Worm (Caenorhabditis elegans): Measurements from ENCODE around the gene T02B11.4.

Gene T02B11.4

DNA sequence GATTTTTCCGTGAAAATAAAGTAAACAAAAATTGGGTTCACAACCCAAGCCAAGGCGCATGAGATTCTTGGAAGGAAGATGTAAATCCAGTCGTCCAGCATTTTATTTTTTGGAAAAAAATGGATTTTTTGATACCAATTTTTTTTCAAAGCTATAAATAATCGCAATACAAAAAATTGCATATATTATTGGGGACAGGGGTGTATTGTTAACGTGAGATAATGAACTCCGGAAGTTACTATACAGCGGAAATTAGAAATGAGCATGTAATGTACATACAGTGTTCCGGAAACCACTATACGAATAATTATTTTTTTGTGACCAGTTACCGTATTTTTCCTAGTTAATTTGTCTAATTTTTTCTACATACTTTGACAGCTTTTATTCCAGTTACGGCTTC, 13.4 kb upstream of the T02B11.4 start, which contains the start of gene srj-38:
Gene srj-38 (minus strand): TSS at position 101 of the 400 bp plus-strand sequence.
- TF ChIP-seq skn-1 (tag; optimal IDR thresholded peaks at IDR 0.05) = no peak
- TF ChIP-seq nhr-77 (tag; optimal IDR thresholded peaks at IDR 0.05) = no peak
- TF ChIP-seq elt-3 (tag; optimal IDR thresholded peaks at IDR 0.05) = no peak
- TF ChIP-seq nhr-12 (tag; optimal IDR thresholded peaks at IDR 0.05) = no peak
- no peak for TF ChIP-seq daf-12 (tag; optimal IDR thresholded peaks at IDR 0.05)
- no peak for TF ChIP-seq ZK546.5 (tag; optimal IDR thresholded peaks at IDR 0.05)
- TF ChIP-seq ceh-9 (tag; optimal IDR thresholded peaks at IDR 0.05) = no peak
- TF ChIP-seq lin-15B (tag; optimal IDR thresholded peaks at IDR 0.05) = no peak
- no peak for TF ChIP-seq snpc-4 (tag; optimal IDR thresholded peaks at IDR 0.05)
- TF ChIP-seq mdl-1 (tag; optimal IDR thresholded peaks at IDR 0.05) = no peak

DNA sequence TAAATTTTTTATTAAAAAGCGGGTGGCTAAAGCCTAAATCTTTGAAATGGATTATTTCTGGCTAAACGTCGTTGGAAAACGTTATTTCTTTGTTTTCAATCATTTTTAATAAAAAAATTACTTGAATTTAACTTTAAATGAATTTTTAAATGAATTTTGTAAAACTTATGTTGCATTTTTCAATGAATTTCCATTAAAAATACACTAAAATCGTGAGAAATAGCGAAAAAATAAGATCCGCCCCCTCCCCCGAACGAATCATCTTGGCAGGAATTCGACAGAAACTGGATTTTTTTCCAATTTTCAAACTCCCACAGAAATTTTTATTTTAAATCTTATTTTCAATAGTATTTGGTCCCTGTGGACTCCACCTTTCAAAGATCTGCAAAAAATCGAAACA, 8.2 kb upstream of the T02B11.4 start, which contains the start of gene srg-53:
Gene srg-53 (plus strand): TSS at position 301 of the 400 bp plus-strand sequence.
- TF ChIP-seq ama-1 (optimal IDR thresholded peaks at IDR 0.05) = no peak
- TF ChIP-seq ceh-16 (tag; optimal IDR thresholded peaks at IDR 0.05) = no peak
- TF ChIP-seq nhr-25 (tag; optimal IDR thresholded peaks at IDR 0.05) = no peak
- TF ChIP-seq elt-3 (tag; optimal IDR thresholded peaks at IDR 0.05) = no peak
- TF ChIP-seq elt-1 (tag; optimal IDR thresholded peaks at IDR 0.05) = no peak
- TF ChIP-seq lin-15B (tag; optimal IDR thresholded peaks at IDR 0.05) = no peak
- no peak for TF ChIP-seq unc-62 (GFP tag; optimal IDR thresholded peaks at IDR 0.05)
- TF ChIP-seq aly-2 (tag; optimal IDR thresholded peaks at IDR 0.05) = no peak
- no peak for TF ChIP-seq daf-12 (tag; optimal IDR thresholded peaks at IDR 0.05)
- no peak for TF ChIP-seq nfya-1 (tag; optimal IDR thresholded peaks at IDR 0.05; ENCODE audit: insufficient read depth)
- no peak for TF ChIP-seq nhr-23 (tag; optimal IDR thresholded peaks at IDR 0.05)
- TF ChIP-seq pqm-1 (tag; optimal IDR thresholded peaks at IDR 0.05) = no peak
- TF ChIP-seq ceh-9 (tag; optimal IDR thresholded peaks at IDR 0.05) = no peak
- TF ChIP-seq pha-4 (tag; optimal IDR thresholded peaks at IDR 0.05) = no peak
- TF ChIP-seq sea-2 (GFP tag; optimal IDR thresholded peaks at IDR 0.05) = no peak
- no peak for TF ChIP-seq ztf-11 (tag; optimal IDR thresholded peaks at IDR 0.05)
- TF ChIP-seq unc-39 (tag; optimal IDR thresholded peaks at IDR 0.05) = no peak
- TF ChIP-seq zag-1 (tag; optimal IDR thresholded peaks at IDR 0.05) = no peak

DNA sequence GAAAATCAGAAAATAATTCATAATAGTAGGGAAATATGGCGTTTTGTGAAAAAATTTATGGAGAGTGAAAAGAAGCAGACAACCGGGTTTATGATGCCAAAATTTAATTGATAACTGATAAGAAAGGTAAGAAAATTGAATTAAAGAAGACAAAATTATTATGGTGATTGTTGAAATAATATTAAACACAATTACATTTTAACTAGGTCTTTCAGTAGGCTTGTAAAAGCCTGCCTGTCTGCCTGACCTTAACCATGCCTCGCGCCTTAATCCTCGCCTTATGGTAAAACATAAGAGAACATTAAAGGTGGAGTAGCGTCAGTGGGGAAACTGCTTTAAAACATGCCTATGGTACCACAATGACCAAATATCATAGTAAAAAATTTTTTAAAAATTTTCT, 7.6 kb upstream of the T02B11.4 start, which contains the start of gene T02B11.8:
Gene T02B11.8 (minus strand): TSS at position 101 of the 400 bp plus-strand sequence.
- TF ChIP-seq fos-1 (tag; optimal IDR thresholded peaks at IDR 0.05) (no peak), sea-2 (GFP tag; optimal IDR thresholded peaks at IDR 0.05) (no peak), nhr-12 (tag; optimal IDR thresholded peaks at IDR 0.05) (no peak), nhr-76 (tag; optimal IDR thresholded peaks at IDR 0.05) (no peak), elt-2 (tag; optimal IDR thresholded peaks at IDR 0.05) (peak; percentile 45), snpc-4 (tag; optimal IDR thresholded peaks at IDR 0.05) (no peak), nhr-25 (tag; optimal IDR thresholded peaks at IDR 0.05) (no peak), lin-39 (tag; optimal IDR thresholded peaks at IDR 0.05) (no peak), fkh-10 (GFP tag; optimal IDR thresholded peaks at IDR 0.05) (no peak)

DNA sequence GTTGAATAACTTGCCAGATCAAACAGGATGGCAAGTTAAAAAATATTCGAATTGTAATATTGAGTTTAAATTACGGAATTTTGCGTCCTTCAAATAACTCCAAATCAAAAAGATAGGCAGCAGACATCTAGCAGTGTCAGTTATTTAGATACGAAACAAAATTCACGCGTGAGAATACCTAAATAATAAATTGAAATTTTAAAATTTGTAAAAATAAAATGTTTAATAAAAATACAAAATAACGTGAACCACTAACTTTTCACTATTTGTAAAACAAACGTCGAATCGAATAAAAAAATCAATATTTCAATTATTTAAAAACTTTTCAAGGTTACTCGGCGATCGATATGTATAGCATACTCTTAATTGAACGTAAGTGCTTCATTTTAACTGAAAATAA, 5.0 kb upstream of the T02B11.4 start, which contains the start of gene T02B11.9:
Gene T02B11.9 (plus strand): TSS at position 301 of the 400 bp plus-strand sequence.
- TF ChIP-seq nhr-67 (tag; optimal IDR thresholded peaks at IDR 0.05) (no peak), R02D3.7 (tag; optimal IDR thresholded peaks at IDR 0.05) (no peak), egl-27 (tag; optimal IDR thresholded peaks at IDR 0.05) (no peak), ceh-82 (tag; optimal IDR thresholded peaks at IDR 0.05) (no peak), hmg-11 (tag; optimal IDR thresholded peaks at IDR 0.05) (no peak)

DNA sequence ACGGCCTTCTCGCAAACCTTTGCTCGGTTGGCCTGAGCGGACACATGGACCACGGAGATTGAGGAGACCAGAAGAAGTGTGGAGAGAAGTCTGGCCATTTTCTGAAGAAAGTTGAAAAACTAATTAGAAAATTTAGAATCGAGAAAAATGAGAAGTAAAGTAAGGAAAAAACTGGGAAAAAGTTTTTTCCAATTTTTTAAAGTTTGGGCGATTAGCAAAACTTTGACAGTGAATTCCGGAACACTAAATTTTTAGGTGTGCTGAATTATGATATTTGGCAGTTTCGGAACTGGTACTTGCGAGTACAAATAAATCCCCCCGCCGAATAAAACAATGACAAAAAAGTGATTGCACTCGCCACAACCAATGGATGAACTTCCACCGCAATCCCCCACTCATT, 4.2 kb downstream of the T02B11.4 start, which contains the start of gene T02B11.3:
Gene T02B11.3 (minus strand): TSS at position 101 of the 400 bp plus-strand sequence.
- TF ChIP-seq nhr-11 (tag; optimal IDR thresholded peaks at IDR 0.05) (no peak), tbx-2 (tag; optimal IDR thresholded peaks at IDR 0.05) (no peak), ceh-28 (tag; optimal IDR thresholded peaks at IDR 0.05) (no peak), aly-2 (tag; optimal IDR thresholded peaks at IDR 0.05) (no peak), hmg-11 (tag; optimal IDR thresholded peaks at IDR 0.05) (no peak), egl-5 (tag; optimal IDR thresholded peaks at IDR 0.05) (no peak), elt-3 (tag; optimal IDR thresholded peaks at IDR 0.05) (no peak)

Measured in whole organism, L3 larva.